Worm (Caenorhabditis elegans): ENCODE data around the gene Y54G11A.14.

DNA sequence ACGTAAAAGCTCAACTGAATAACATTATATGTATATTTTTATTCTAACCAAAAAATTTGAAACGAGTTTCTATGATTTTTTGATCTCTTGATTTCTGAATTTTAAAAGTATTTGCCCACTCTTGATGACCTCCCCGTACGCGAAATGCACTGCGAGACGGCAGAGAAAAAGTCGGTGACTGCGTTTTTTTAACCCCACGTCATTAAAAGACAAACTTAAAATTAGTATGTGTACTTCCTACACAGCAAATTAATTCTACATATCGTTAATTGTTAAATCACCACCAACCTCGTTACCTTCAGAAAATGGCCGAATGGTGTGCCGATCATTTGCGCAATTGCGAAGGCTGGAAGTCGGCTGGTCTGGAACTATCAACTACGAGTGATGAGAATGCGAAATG is 25.4 kb upstream of the Y54G11A.14 start, which contains the start of gene Y54G11A.4:
- TF ChIP-seq mab-5 (tag; optimal IDR thresholded peaks at IDR 0.05) (no peak), elt-1 (tag; optimal IDR thresholded peaks at IDR 0.05; ENCODE audit: borderline replicate concordance, insufficient read depth) (no peak), unc-62 (GFP tag; optimal IDR thresholded peaks at IDR 0.05) (no peak), blmp-1 (tag; optimal IDR thresholded peaks at IDR 0.05) (no peak), snpc-4 (tag; optimal IDR thresholded peaks at IDR 0.05) (no peak), pha-4 (tag; optimal IDR thresholded peaks at IDR 0.05) (no peak), elt-3 (tag; optimal IDR thresholded peaks at IDR 0.05) (no peak), ham-2 (GFP tag; optimal IDR thresholded peaks at IDR 0.05) (no peak), nhr-76 (tag; optimal IDR thresholded peaks at IDR 0.05) (no peak)
